Worm (Caenorhabditis elegans) whole organism, L4 larva: Measurements from ENCODE around the gene cdd-2.

ENCODE experiments used
- F37D6.2 ChIP-seq: sonication (generic microtip); optimal IDR thresholded peaks from 2 replicates; lab custom pipeline; 2016; ENCODE audit warnings: mild to moderate bottlenecking, missing genetic modification characterization, missing compliant biosample characterization
- F44E2.7 ChIP-seq: fragments of 200-800 bp; sonication (Bioruptor generic); IDR thresholded peaks from 2 replicates; pipeline ENCODE4 v2.1.2; 2022; ENCODE audit warnings: missing genetic modification characterization, missing compliant biosample characterization
- F49E8.2 ChIP-seq: sonication (generic microtip); optimal IDR thresholded peaks from 2 replicates; lab custom pipeline; 2016; ENCODE audit warnings: missing compliant biosample characterization, mild to moderate bottlenecking, missing genetic modification characterization, borderline replicate concordance
- Y48G9A.11 ChIP-seq: fragments of 200-800 bp; sonication (Bioruptor generic); IDR thresholded peaks from 2 replicates; pipeline ENCODE4 v1.3.6; 2022; ENCODE audit warnings: missing genetic modification reagents, missing genetic modification characterization, missing compliant biosample characterization
- aha-1 ChIP-seq: fragments of 150-350 bp; peaks from one replicate; lab custom pipeline; 2014; ENCODE audit warnings: missing biosample characterization, missing genetic modification characterization
- aly-2 ChIP-seq: sonication (generic microtip); optimal IDR thresholded peaks from 2 replicates; lab custom pipeline; 2018; ENCODE audit warnings: missing biosample characterization, missing genetic modification characterization
- ceh-28 ChIP-seq: fragments of 150-350 bp; optimal IDR thresholded peaks from 2 replicates; lab custom pipeline; 2014; ENCODE audit warnings: missing biosample characterization, missing genetic modification reagents, missing genetic modification characterization
- ceh-44 ChIP-seq: fragments of 200-800 bp; sonication (Bioruptor generic); IDR thresholded peaks from 2 replicates; pipeline ENCODE4 v1.3.6; 2022; ENCODE audit warnings: missing genetic modification reagents, missing genetic modification characterization, missing compliant biosample characterization
- daf-16 ChIP-seq, 3 experiments: sonication (generic microtip); optimal IDR thresholded peaks; 2 replicates each; lab custom pipeline; 2016 to 2017; ENCODE audit warnings: missing genetic modification characterization in 3 of 3, missing genetic modification reagents in 3 of 3, mild to moderate bottlenecking in 2 of 3, missing compliant biosample characterization in 2 of 3, missing biosample characterization in 1 of 3, moderate library complexity in 1 of 3
- dmd-6 ChIP-seq: fragments of 200-800 bp; sonication (Bioruptor generic); IDR thresholded peaks from 2 replicates; pipeline ENCODE4 v1.3.6; 2022; ENCODE audit warnings: missing genetic modification reagents, missing genetic modification characterization, missing compliant biosample characterization
- duxl-1 ChIP-seq: sonication (generic microtip); optimal IDR thresholded peaks from 2 replicates; lab custom pipeline; 2016; ENCODE audit warnings: mild to moderate bottlenecking, missing genetic modification characterization, moderate library complexity, missing compliant biosample characterization; ENCODE audit not compliant: poor library complexity
- dve-1 ChIP-seq: sonication (generic microtip); optimal IDR thresholded peaks from 2 replicates; lab custom pipeline; 2017; ENCODE audit warnings: antibody characterized with exemption, mild to moderate bottlenecking, missing genetic modification characterization, missing compliant biosample characterization; ENCODE audit not compliant: insufficient read depth
- egl-43 ChIP-seq: fragments of 200-800 bp; sonication (Bioruptor generic); IDR thresholded peaks from 2 replicates; pipeline ENCODE4 v1.3.6; 2022; ENCODE audit warnings: missing genetic modification reagents, missing genetic modification characterization, missing compliant biosample characterization
- fkh-10 ChIP-seq: fragments of 150-350 bp; optimal IDR thresholded peaks from 2 replicates; lab custom pipeline; 2014; ENCODE audit warnings: missing biosample characterization, missing genetic modification reagents, missing genetic modification characterization
- hif-1 ChIP-seq, 2 experiments: sonication (generic microtip); optimal IDR thresholded peaks; 2 replicates each; lab custom pipeline; 2016 to 2017; ENCODE audit warnings: missing compliant biosample characterization in 2 of 2, missing genetic modification characterization in 2 of 2, missing genetic modification reagents in 2 of 2, missing genotype in 2 of 2, mild to moderate bottlenecking in 1 of 2
- hlh-11 ChIP-seq: fragments of 200-800 bp; sonication (Bioruptor generic); optimal IDR thresholded peaks from 2 replicates; lab custom pipeline; 2018; ENCODE audit warnings: mild to moderate bottlenecking, missing genetic modification characterization, missing compliant biosample characterization
- hlh-30 ChIP-seq: sonication (generic microtip); optimal IDR thresholded peaks from 2 replicates; lab custom pipeline; 2017; ENCODE audit warnings: antibody characterized with exemption, mild to moderate bottlenecking, missing genetic modification characterization, missing compliant biosample characterization; ENCODE audit not compliant: insufficient read depth
- hmg-1.1 ChIP-seq: fragments of 200-800 bp; sonication (Bioruptor generic); IDR thresholded peaks from 2 replicates; pipeline ENCODE4 v1.3.6; 2022; ENCODE audit warnings: missing genetic modification reagents, missing genetic modification characterization, missing compliant biosample characterization
- jun-1 ChIP-seq: fragments of 150-350 bp; optimal IDR thresholded peaks from 2 replicates; lab custom pipeline; 2014; ENCODE audit warnings: missing biosample characterization, missing genetic modification reagents, missing genetic modification characterization
- lin-1 ChIP-seq: fragments of 200-800 bp; sonication (Bioruptor generic); IDR thresholded peaks from 2 replicates; pipeline ENCODE4 v1.3.6; 2022; ENCODE audit warnings: missing genetic modification reagents, missing genetic modification characterization, missing compliant biosample characterization
- lin-13 ChIP-seq: fragments of 150-350 bp; optimal IDR thresholded peaks from 2 replicates; lab custom pipeline; 2014; ENCODE audit warnings: missing biosample characterization, missing genetic modification reagents, missing genetic modification characterization
- lin-38 ChIP-seq: fragments of 200-800 bp; sonication (Bioruptor generic); IDR thresholded peaks from 2 replicates; pipeline ENCODE4 v1.3.6; 2022; ENCODE audit warnings: missing genetic modification reagents, missing genetic modification characterization, missing compliant biosample characterization
- lir-3 ChIP-seq: sonication (generic microtip); optimal IDR thresholded peaks from 2 replicates; lab custom pipeline; 2016; ENCODE audit warnings: mild to moderate bottlenecking, missing genetic modification characterization, missing compliant biosample characterization
- lsy-2 ChIP-seq, 2 experiments: fragments of 150-350 bp in 1 of 2; sonication (generic microtip) in 1 of 2; optimal IDR thresholded peaks; 2 replicates each; lab custom pipeline; 2014 to 2017; ENCODE audit warnings: missing biosample characterization in 2 of 2, missing genetic modification characterization in 2 of 2
- madf-9 ChIP-seq: fragments of 200-800 bp; sonication (Bioruptor generic); conservative IDR thresholded peaks from 2 replicates; pipeline ENCODE4 v1.3.6; 2022; ENCODE audit warnings: missing genetic modification reagents, missing genetic modification characterization, missing compliant biosample characterization
- mdl-1 ChIP-seq, 2 experiments: fragments of 150-350 bp in 1 of 2; sonication (generic microtip) in 1 of 2; optimal IDR thresholded peaks; 2 replicates each; lab custom pipeline; 2014 to 2017; ENCODE audit warnings: missing biosample characterization in 2 of 2, missing genetic modification characterization in 2 of 2
- mep-1 ChIP-seq: fragments of 150-350 bp; sonication (generic microtip); optimal IDR thresholded peaks from 3 replicates; lab custom pipeline; 2014; ENCODE audit warnings: missing biosample characterization, missing genetic modification characterization
- mes-2 ChIP-seq: sonication (generic microtip); optimal IDR thresholded peaks from 2 replicates; lab custom pipeline; 2016; ENCODE audit warnings: missing genotype, mild to moderate bottlenecking, missing genetic modification characterization, missing compliant biosample characterization; ENCODE audit not compliant: poor library complexity, severe bottlenecking
- mxl-2 ChIP-seq: fragments of 200-800 bp; sonication (Bioruptor generic); conservative IDR thresholded peaks from 2 replicates; pipeline ENCODE4 v1.3.6; 2022; ENCODE audit warnings: missing genetic modification reagents, missing genetic modification characterization, missing compliant biosample characterization
- nhr-102 ChIP-seq: sonication (generic microtip); optimal IDR thresholded peaks from 2 replicates; lab custom pipeline; 2016; ENCODE audit warnings: mild to moderate bottlenecking, missing genetic modification characterization, moderate library complexity, missing compliant biosample characterization
- nhr-11 ChIP-seq: fragments of 150-350 bp; optimal IDR thresholded peaks from 2 replicates; lab custom pipeline; 2014; ENCODE audit warnings: missing biosample characterization, missing genetic modification characterization
- nhr-28 ChIP-seq: fragments of 150-350 bp; optimal IDR thresholded peaks from 2 replicates; lab custom pipeline; 2014; ENCODE audit warnings: missing biosample characterization, missing genetic modification characterization
- nhr-41 ChIP-seq: fragments of 200-800 bp; sonication (Bioruptor generic); IDR thresholded peaks from 2 replicates; pipeline ENCODE4 v1.3.6; 2022; ENCODE audit warnings: missing genetic modification reagents, missing genetic modification characterization, missing compliant biosample characterization
- nhr-42 ChIP-seq: fragments of 200-800 bp; sonication (Bioruptor generic); IDR thresholded peaks from 2 replicates; pipeline ENCODE4 v1.3.6; 2022; ENCODE audit warnings: missing genetic modification characterization, missing compliant biosample characterization
- nhr-48 ChIP-seq: sonication (generic microtip); optimal IDR thresholded peaks from 2 replicates; lab custom pipeline; 2016; ENCODE audit warnings: mild to moderate bottlenecking, missing genetic modification characterization, missing compliant biosample characterization
- nhr-6 ChIP-seq: fragments of 150-350 bp; optimal IDR thresholded peaks from 2 replicates; lab custom pipeline; 2014; ENCODE audit warnings: missing biosample characterization, missing genetic modification characterization
- nhr-77 ChIP-seq: fragments of 150-350 bp; optimal IDR thresholded peaks from 2 replicates; lab custom pipeline; 2014; ENCODE audit warnings: missing biosample characterization, missing genetic modification characterization
- pha-4 ChIP-seq, 2 experiments: fragments of 150-350 bp in 1 of 2; fragments of 200-800 bp in 1 of 2; sonication (Bioruptor generic) in 1 of 2; IDR thresholded peaks in 1 of 2; optimal IDR thresholded peaks in 1 of 2; 2 replicates each; pipeline versions ENCODE4 v1.3.6 to Lab custom; 2014 to 2022; ENCODE audit warnings: missing genetic modification characterization in 2 of 2, missing genetic modification reagents in 2 of 2, missing biosample characterization in 1 of 2, missing compliant biosample characterization in 1 of 2
- php-3 ChIP-seq: fragments of 200-800 bp; sonication (Bioruptor generic); IDR thresholded peaks from 2 replicates; pipeline ENCODE4 v1.3.6; 2022; ENCODE audit warnings: missing genetic modification reagents, missing genetic modification characterization, missing compliant biosample characterization
- pqm-1 ChIP-seq: sonication (generic microtip); optimal IDR thresholded peaks from 2 replicates; lab custom pipeline; 2017; ENCODE audit warnings: missing biosample characterization, missing genetic modification characterization
- snpc-1.2 ChIP-seq: fragments of 200-800 bp; sonication (Bioruptor generic); IDR thresholded peaks from 2 replicates; pipeline ENCODE4 v1.3.6; 2022; ENCODE audit warnings: missing genetic modification reagents, missing genetic modification characterization, missing compliant biosample characterization
- snpc-4 ChIP-seq: fragments of 150-350 bp; optimal IDR thresholded peaks from 2 replicates; lab custom pipeline; 2014; ENCODE audit warnings: missing biosample characterization, missing genetic modification characterization
- tag-97 ChIP-seq: fragments of 200-800 bp; sonication (Bioruptor generic); IDR thresholded peaks from 2 replicates; pipeline ENCODE4 v1.3.6; 2022; ENCODE audit warnings: missing genetic modification characterization, missing compliant biosample characterization
- vab-7 ChIP-seq: fragments of 200-800 bp; sonication (Bioruptor generic); IDR thresholded peaks from 2 replicates; pipeline ENCODE4 v1.3.6; 2022; ENCODE audit warnings: missing genetic modification reagents, missing genetic modification characterization, missing compliant biosample characterization
- zfp-2 ChIP-seq: sonication (generic microtip); optimal IDR thresholded peaks from 2 replicates; lab custom pipeline; 2016; ENCODE audit warnings: mild to moderate bottlenecking, missing genetic modification characterization, missing compliant biosample characterization

Gene cdd-2

DNA sequence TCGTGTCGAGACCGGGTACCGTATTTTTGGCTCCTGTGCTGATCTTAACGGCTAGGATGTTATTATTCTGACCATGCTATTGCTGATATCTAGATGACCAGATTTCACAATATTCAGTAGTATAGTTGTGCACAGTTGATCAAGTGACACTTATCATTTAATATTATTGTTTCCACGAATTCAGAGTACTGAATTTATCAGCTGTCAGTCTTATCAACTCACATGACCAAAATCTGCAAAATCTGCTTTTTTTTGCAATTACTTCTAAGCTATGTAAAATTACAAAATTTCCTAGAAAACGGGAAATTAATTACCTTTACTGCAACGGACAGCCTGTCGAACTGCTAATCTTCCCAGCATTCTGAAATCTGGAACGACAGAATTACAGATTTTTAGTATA, 2.8 kb upstream of the cdd-2 start, which contains the start of gene pam-1:
Gene pam-1 (minus strand): TSS at position 368 of the 400 bp plus-strand sequence.
- TF ChIP-seq ceh-28 (tag; lab: Kevin White, UChicago), result no peak
- TF ChIP-seq F49E8.2 (tag; lab: Kevin White, UChicago), result peak; percentile 49
- TF ChIP-seq dmd-6 (GFP tag; lab: Robert Waterston, UW), result peak; percentile 25; the same call in 1 of the 2 replicates
- peak; percentile 3 for TF ChIP-seq hlh-11 (tag; lab: Kevin White, UChicago)
- no peak for TF ChIP-seq nhr-6 (tag; lab: Kevin White, UChicago)
- peak; percentile 43 for TF ChIP-seq dve-1 (tag; lab: Kevin White, UChicago)
- TF ChIP-seq madf-9, result no peak
- TF ChIP-seq daf-16 (GFP tag; optimal IDR thresholded peaks at IDR 0.05; lab: Kevin White, UChicago), result no peak
- TF ChIP-seq daf-16 (tag; optimal IDR thresholded peaks at IDR 0.05; lab: Kevin White, UChicago), result peak; percentile 64
- no peak for TF ChIP-seq tag-97 (GFP tag; lab: Robert Waterston, UW)
- 0 out of 2 replicates have a peak, but pooled peaks have one; percentile 29 for TF ChIP-seq php-3
- no peak for TF ChIP-seq lin-38 (GFP tag; lab: Robert Waterston, UW)

ce11 chrIV:7549844-7550243, 2.2 kb upstream of the cdd-2 start:
- no peak for TF ChIP-seq lir-3 (tag; lab: Kevin White, UChicago)
- peak; percentile 25 for TF ChIP-seq nhr-102 (tag; lab: Kevin White, UChicago)
- TF ChIP-seq madf-9, result no peak
- TF ChIP-seq lin-13 (GFP tag; lab: Kevin White, UChicago), result peak; percentile 29
- no peak for TF ChIP-seq pha-4 (GFP tag; IDR thresholded peaks at IDR 0.05; lab: Robert Waterston, UW)
- TF ChIP-seq pha-4 (tag; optimal IDR thresholded peaks at IDR 0.05; lab: Kevin White, UChicago), result no peak
- peak; percentile 19 for TF ChIP-seq nhr-77
- peak; percentile 42 for TF ChIP-seq pqm-1
- no peak for TF ChIP-seq duxl-1 (tag; lab: Kevin White, UChicago)
- TF ChIP-seq daf-16 (GFP tag; optimal IDR thresholded peaks at IDR 0.05; lab: Kevin White, UChicago), result no peak
- TF ChIP-seq daf-16 (tag; optimal IDR thresholded peaks at IDR 0.05; lab: Kevin White, UChicago), result peak; percentile 83
- TF ChIP-seq vab-7, result 0 out of 2 replicates have a peak, but pooled peaks have one; percentile 23
- no peak for TF ChIP-seq fkh-10 (GFP tag; lab: Kevin White, UChicago)
- peak; percentile 27; the same call in 1 of the 2 replicates for TF ChIP-seq hmg-1.1 (GFP tag; lab: Robert Waterston, UW)
- peak in 1 of 2 experiments; percentile 48 for TF ChIP-seq lsy-2 (tag; optimal IDR thresholded peaks at IDR 0.05; lab: Kevin White, UChicago)
- TF ChIP-seq F37D6.2 (tag; lab: Kevin White, UChicago), result no peak
- 0 out of 2 replicates have a peak, but pooled peaks have one; percentile 21 for TF ChIP-seq Y48G9A.11 (GFP tag; lab: Robert Waterston, UW)
- no peak for TF ChIP-seq snpc-1.2 (GFP tag; lab: Robert Waterston, UW)
- TF ChIP-seq zfp-2 (tag; lab: Kevin White, UChicago), result no peak
- no peak for TF ChIP-seq nhr-11
- TF ChIP-seq nhr-41 (GFP tag; lab: Robert Waterston, UW), result peak; percentile 65; the same call in 1 of the 2 replicates
- peak; percentile 54; the same call in 1 of the 2 replicates for TF ChIP-seq egl-43 (GFP tag; lab: Robert Waterston, UW)
- TF ChIP-seq mep-1 (tag; lab: Kevin White, UChicago), result peak; percentile 68
- TF ChIP-seq nhr-6 (tag; lab: Kevin White, UChicago), result no peak
- TF ChIP-seq php-3, result no peak; the same call in 1 of the 2 replicates
- TF ChIP-seq dve-1 (tag; lab: Kevin White, UChicago), result peak; percentile 61
- TF ChIP-seq nhr-48, result peak; percentile 20
- peak; percentile 70 for TF ChIP-seq nhr-28 (tag; lab: Kevin White, UChicago)
- TF ChIP-seq hlh-11 (tag; lab: Kevin White, UChicago), result peak; percentile 79
- TF ChIP-seq aha-1 (tag; lab: Kevin White, UChicago), result peak; percentile 50
- TF ChIP-seq mxl-2 (GFP tag; lab: Robert Waterston, UW), result no peak
- TF ChIP-seq aly-2, result no peak
- peak in 1 of 2 experiments; percentile 8 for TF ChIP-seq hif-1 (tag; optimal IDR thresholded peaks at IDR 0.05; lab: Kevin White, UChicago)
- TF ChIP-seq jun-1 (tag; lab: Kevin White, UChicago), result no peak
- peak; percentile 80 for TF ChIP-seq lin-38 (GFP tag; lab: Robert Waterston, UW)
- TF ChIP-seq nhr-42, result peak; percentile 58; the same call in 1 of the 2 replicates
- TF ChIP-seq hlh-30 (tag; lab: Kevin White, UChicago), result peak; percentile 61
- peak; percentile 60 for TF ChIP-seq lin-1 (GFP tag; lab: Robert Waterston, UW)
- TF ChIP-seq mes-2 (tag; lab: Kevin White, UChicago), result peak; percentile 68
- no peak for TF ChIP-seq F44E2.7 (GFP tag; lab: Robert Waterston, UW)
- TF ChIP-seq mdl-1 (tag; optimal IDR thresholded peaks at IDR 0.05; lab: Kevin White, UChicago), result peak in 1 of 2 experiments; percentile 6
- TF ChIP-seq snpc-4 (tag; lab: Kevin White, UChicago), result no peak
- TF ChIP-seq ceh-44 (GFP tag; lab: Robert Waterston, UW), result no peak
